Fruit fly (Drosophila melanogaster) Kc167 (cell line): ENCODE measurements around the gene BRWD3.

Experiments used
- Myc ChIP-seq: fragments of >200 bp; optimal IDR thresholded peaks from 2 replicates; lab custom pipeline; 2017; ENCODE audit warnings: missing external identifiers
- Sin3A ChIP-seq: fragments of >200 bp; optimal IDR thresholded peaks from 2 replicates; lab custom pipeline; 2018; ENCODE audit warnings: missing external identifiers
- h ChIP-seq: fragments of >200 bp; optimal IDR thresholded peaks from 3 replicates; lab custom pipeline; 2018; ENCODE audit warnings: missing external identifiers
- insv ChIP-seq: fragments of >200 bp; optimal IDR thresholded peaks from 3 replicates; lab custom pipeline; 2018; ENCODE audit warnings: missing external identifiers
- psq ChIP-seq: fragments of >200 bp; optimal IDR thresholded peaks from 2 replicates; lab custom pipeline; 2017; ENCODE audit warnings: missing external identifiers
- ttk ChIP-seq: sonication (Bioruptor generic); optimal IDR thresholded peaks from 2 replicates; lab custom pipeline; 2017; ENCODE audit warnings: missing external identifiers

BRWD3 gene

DNA sequence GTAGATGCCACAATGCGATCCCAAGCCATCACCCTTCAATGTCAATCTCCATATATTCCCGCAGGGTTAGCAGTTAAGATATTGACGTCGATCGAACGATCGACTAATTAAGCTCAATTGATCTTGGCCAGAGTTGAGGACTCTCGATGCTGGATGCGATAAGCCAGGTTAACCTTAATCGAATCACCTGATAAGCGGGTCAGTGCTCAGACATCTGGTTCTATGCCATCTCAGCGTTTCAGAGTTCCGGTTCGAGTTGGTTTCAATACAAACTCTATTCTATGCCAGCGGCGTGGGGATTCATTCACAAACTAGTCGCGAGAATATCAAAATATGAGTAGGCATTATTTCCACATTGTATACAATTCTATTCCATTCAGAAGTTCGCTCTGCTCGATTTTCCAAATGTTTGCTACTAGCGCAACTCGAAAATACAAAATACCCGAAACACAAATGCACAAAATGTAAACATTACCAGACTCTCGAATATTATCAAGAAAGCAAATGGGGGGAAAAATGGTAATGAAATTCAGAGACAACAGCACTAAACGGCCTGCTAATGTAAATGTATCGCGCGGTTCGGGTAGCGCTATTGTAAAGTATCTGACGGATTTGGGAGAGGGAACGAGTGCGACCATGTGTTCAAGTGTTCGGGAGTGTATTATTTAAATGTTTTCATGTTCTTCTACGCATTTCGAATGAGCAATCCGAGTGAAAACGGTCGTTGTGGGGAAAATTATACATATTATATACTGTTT is 36.1 kb upstream of the BRWD3 start:
- no peak for TF ChIP-seq insv
- no peak for TF ChIP-seq Myc (lab: Kevin White, UChicago)
- TF ChIP-seq ttk (lab: Kevin White, UChicago), result no peak
- no peak for TF ChIP-seq h
- no peak for TF ChIP-seq Sin3A (lab: Kevin White, UChicago)
- no peak for TF ChIP-seq psq

DNA sequence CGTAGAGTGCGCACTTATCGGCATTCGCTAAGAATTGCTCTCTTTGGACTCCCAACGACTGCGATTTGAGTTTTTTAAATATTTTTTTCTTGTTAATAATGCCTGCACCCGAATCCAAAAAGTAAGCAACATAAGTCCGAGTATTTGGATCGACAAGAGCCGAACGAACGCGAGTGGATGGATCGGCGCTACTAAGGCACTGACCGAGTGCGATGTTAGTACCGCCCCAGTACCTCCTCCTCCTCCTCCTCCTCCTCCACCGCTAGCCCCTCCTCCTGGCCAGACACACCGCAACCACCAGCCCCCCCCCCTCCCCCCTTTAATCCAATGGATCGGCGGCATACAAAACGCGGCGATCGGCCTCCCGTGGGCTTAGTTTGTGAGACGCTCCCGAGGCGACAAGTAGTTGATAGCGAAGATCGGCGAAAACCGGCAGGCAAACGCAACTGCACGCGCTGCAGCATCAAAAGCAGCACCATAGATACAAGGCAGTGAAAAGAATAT is 35.2 kb upstream of the BRWD3 start, which contains the start of gene CG6356:
TSS of gene CG6356 (plus strand) at position 374 of the 504 bp plus-strand sequence.
- no peak for TF ChIP-seq ttk (lab: Kevin White, UChicago)
- no peak for TF ChIP-seq insv
- TF ChIP-seq h, result no peak
- TF ChIP-seq psq, result no peak
- no peak for TF ChIP-seq Sin3A (lab: Kevin White, UChicago)
- no peak for TF ChIP-seq Myc (lab: Kevin White, UChicago)

DNA sequence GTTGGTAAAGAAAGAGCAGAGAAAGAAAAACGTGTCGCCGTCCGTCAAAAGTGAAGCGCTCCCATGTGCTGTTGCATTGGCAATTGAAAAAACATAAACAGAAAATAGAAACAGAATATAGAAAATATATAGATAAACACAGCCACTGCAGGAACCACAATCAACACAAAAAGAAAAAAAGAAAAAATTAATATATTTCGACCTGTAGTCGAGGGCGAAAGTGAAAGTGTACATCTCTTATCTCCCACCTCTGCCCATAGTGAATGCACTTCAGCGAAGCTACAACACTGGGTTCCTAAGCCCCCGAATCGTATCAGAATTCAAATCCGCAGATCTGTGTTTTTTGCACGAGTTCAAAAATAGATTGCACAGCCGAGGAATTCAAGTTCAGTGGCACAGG is 34.6 kb upstream of the BRWD3 start:
- TF ChIP-seq h (no peak), ttk (lab: Kevin White, UChicago) (no peak), insv (no peak), Myc (lab: Kevin White, UChicago) (no peak), psq (no peak), Sin3A (lab: Kevin White, UChicago) (no peak)

DNA sequence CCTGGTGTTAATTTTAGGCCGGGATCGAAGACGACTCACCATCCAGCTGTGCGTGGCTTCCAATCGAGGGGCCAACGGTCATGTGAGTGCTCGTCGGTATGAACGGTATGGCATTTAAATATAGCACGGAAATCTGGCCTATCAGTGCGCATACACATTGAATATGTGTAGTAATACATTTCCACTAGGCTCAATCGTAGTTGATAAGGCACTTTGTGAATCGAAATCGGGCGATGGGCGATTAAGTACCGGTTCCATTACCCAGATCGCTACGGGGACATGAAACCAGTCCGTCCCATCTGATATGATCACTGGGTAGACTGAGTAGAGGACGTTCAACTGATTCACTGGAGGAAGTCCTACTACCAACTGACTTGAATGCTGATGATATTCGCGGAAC is 33.4 kb upstream of the BRWD3 start:
- no peak for TF ChIP-seq insv
- no peak for TF ChIP-seq Sin3A (lab: Kevin White, UChicago)
- TF ChIP-seq psq, result no peak
- TF ChIP-seq ttk (lab: Kevin White, UChicago), result no peak
- TF ChIP-seq h, result no peak
- no peak for TF ChIP-seq Myc (lab: Kevin White, UChicago)

DNA sequence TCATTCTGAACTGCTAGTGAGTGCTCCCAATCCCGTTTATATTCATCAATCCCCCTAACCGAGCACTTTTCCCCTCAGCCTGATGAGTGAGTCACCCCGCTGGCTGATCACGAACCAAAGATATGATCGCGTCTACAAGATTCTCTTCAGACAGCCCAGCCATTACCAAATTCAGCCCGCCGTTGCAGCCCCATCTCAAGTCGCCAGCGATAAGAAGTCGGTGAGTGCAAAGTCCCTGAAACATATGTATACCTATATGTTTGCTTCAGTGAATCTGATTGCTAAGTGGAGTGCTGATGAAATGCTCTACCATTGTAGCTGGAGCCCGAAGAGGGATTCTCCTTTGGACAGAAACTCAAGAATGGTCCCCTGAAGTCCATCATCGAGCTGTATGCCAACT is 31.6 kb upstream of the BRWD3 start:
- TF ChIP-seq psq, result no peak
- no peak for TF ChIP-seq Myc (lab: Kevin White, UChicago)
- TF ChIP-seq h, result no peak
- no peak for TF ChIP-seq ttk (lab: Kevin White, UChicago)
- TF ChIP-seq insv, result no peak
- TF ChIP-seq Sin3A (lab: Kevin White, UChicago), result no peak

DNA sequence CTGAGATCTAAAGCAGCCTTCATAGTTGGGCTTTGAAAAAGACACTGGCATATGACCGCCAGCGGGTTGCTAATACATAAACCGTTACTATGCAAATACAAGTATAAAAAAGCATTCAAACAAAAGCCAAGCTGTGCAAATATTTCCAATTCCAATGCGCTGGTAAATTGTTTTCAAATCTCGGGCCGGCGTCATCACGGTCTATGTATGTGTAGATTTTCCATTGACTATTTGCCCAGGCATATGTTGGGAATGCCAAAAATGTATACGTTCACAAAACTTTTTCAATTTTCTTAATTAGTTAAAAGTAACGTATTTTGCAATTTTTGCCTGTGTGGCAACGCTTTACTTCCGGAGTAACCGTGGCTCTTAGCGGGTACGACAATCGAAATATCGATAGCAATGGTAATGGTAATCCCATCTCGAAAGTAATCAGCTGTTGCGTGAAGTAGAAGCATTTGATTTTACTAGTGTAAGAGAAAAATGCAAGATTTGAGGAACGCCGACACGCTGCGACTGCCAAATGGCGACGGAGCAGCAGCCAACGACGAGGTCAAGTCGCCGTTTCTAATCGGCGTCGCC is 28.9 kb upstream of the BRWD3 start, which contains the start of the genes CG34290 and Uck:
TSS of gene CG34290 (minus strand) at position 51 of the 582 bp plus-strand sequence.
TSS of gene Uck (plus strand) at position 405 of the 582 bp plus-strand sequence.
- no peak for TF ChIP-seq Myc (lab: Kevin White, UChicago)
- no peak for TF ChIP-seq ttk (lab: Kevin White, UChicago)
- no peak for TF ChIP-seq insv
- no peak for TF ChIP-seq Sin3A (lab: Kevin White, UChicago)
- TF ChIP-seq psq, result no peak
- TF ChIP-seq h, result no peak

DNA sequence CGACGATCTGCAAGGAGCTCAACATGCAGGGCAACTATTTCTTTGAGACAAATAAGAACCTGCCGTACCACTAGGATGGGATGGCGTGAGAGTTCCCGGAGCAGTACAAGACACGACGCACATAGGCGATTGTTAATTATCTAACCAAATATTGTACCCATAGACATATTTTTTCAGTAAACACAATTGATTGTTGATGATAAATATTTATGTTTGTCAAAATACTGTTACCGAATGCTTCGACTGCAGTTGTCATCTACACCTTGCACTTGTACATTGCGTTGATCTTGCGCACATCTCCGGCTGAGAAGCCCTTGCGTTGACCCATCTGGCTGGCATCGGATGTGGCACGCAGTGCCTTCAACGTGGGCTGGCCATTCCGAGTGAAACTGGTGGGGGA is 25.6 kb upstream of the BRWD3 start:
- TF ChIP-seq h (no peak), insv (no peak), Sin3A (lab: Kevin White, UChicago) (no peak), psq (no peak), ttk (lab: Kevin White, UChicago) (no peak), Myc (lab: Kevin White, UChicago) (no peak)

DNA sequence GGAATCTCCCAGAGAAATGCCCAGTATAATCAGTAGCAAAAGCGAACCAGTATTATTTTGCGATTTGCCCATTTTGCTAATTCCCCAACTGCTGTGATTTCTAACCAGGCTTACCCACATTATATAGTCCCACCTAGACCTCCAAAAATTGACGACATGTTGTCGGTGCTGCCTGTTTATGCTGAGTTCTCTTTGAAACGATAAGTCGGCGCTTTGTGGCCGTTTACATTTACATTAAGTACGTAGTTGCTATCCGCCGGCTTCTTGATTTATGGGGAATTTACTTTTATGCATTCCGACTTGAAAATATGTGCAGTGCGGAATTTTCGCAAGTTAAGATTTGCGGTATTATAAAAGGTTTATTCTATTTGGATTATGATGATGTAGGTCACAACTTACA is 24.5 kb upstream of the BRWD3 start, which contains the start of gene CG5715:
TSS of gene CG5715 (minus strand) at position 101 of the 400 bp plus-strand sequence.
- TF ChIP-seq Myc (lab: Kevin White, UChicago), result no peak
- TF ChIP-seq insv, result no peak
- no peak for TF ChIP-seq h
- no peak for TF ChIP-seq ttk (lab: Kevin White, UChicago)
- TF ChIP-seq psq, result no peak
- TF ChIP-seq Sin3A (lab: Kevin White, UChicago), result no peak

DNA sequence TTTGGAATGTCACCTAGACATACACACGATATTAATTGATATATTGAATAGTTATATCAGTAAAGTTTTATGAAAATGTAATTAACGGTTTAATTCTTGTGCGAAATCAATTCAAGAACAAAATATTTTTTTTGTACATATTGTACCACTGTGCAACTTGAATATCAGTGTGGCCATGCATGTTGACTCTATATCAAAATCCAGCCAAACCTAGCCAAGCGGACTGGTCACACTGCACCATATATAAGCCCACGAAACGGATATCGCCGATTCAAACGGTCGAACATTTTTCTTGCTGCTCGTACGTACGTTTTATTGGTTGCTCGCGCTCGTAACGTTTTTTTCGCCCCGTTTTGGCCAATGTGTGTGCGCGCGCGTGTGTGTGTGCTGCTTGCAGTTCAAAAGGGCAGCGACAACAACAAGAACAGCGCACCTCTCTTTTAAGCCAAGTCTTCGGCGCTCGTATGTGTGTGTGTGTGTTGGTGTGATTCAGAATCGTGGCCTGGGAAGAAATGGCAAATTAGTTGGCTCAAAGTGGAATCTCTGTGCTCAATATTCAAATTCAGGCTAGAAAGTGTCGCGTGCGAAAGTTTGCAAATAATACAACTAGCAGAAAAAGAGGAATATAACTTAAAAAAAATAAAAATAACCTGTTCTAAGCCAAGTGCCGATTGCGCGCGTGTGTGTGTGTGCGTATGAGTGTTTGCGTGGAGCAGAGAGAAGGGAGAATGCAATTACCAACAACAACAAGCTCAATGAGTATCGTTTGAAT is 23.8 kb upstream of the BRWD3 start, which contains the start of gene crb:
TSS of gene crb (plus strand) at position 295 of the 772 bp plus-strand sequence.
- TF ChIP-seq insv, result no peak
- no peak for TF ChIP-seq ttk (lab: Kevin White, UChicago)
- TF ChIP-seq Myc (lab: Kevin White, UChicago), result no peak
- TF ChIP-seq Sin3A (lab: Kevin White, UChicago), result no peak
- TF ChIP-seq psq, result no peak
- TF ChIP-seq h, result no peak

DNA sequence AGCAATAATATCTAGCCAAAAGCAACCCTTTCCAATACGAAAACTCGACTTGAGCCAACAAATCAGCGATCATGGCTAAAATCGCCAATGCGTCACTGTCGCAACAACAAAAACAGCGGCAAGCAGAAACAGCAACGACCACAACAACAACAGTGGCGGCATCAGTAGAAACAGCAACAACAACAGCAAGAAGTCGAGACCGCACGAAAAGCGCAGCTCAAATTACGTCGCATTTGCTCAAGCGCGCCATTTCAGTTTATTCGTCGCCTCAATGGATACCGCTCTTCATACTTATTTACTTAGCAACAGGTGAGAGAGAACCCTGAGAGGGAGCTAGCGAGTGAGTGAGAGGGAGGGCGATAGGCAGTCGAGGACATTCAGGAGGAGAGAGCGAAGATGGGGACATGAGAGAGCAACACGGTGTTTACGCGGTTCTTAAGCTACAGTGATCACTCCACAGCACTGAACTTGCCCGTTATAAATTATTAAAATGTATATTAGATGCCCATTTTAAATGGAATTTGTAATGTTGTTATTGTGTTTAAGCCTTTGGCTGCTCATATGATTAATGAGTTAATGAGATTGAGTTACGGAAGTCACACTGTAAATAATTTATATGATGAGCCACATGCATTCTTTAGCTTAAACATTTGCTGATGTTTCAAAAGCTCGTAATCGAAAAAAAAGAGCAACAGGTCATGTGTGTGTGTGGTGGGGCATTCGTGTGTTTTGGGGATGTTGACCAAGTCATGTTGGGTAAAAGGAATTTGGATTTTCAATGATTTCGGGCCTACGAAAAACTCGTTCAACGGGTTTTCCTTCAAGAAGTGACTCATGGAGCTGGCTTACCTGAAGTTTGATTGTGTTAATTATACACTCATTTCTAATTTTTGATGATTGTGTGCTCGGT is 23.0 kb upstream of the BRWD3 start:
- TF ChIP-seq Myc (lab: Kevin White, UChicago) (no peak), psq (no peak), h (no peak)

DNA sequence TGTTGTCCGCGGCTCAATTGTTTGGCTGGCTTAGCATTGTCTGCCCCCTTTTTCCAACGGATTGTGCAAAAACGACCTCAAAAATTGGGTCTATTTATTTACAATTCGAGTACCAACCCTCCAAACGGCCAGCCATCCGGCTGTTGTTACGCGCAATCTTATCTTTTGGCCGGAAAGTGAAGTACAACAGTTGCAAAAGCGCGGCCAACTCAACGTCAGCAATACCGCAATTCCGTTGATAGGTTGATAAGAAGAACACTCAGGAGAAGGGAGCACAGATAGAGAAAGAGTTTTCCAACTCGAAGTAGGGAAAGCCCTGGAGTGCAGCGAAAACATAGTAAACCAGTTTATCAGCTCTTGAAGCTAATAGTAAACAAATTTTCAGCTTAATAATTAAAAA is 21.9 kb upstream of the BRWD3 start:
- no peak for TF ChIP-seq Sin3A (lab: Kevin White, UChicago)
- TF ChIP-seq insv, result no peak
- no peak for TF ChIP-seq ttk (lab: Kevin White, UChicago)
- no peak for TF ChIP-seq Myc (lab: Kevin White, UChicago)
- TF ChIP-seq psq, result no peak
- TF ChIP-seq h, result no peak
